Fruit fly (Drosophila melanogaster): ENCODE results near the gene Arpc4.

dm6 chr2L:6075345-6075744 is 49.6 kb upstream of the Arpc4 start:
- TF ChIP-seq usp (GFP tag; optimal IDR thresholded peaks at IDR 0.05) (no peak), psq (optimal IDR thresholded peaks at IDR 0.05) (no peak), pan (optimal IDR thresholded peaks at IDR 0.05) (no peak), CG8478 (optimal IDR thresholded peaks at IDR 0.05) (no peak), Dll (optimal IDR thresholded peaks at IDR 0.05) (no peak)

Measured in whole organism.